Fruit fly (Drosophila melanogaster) whole organism, embryonic: ENCODE results near the gene Uro.

Source experiments
- B-H1 ChIP-seq: fragments of 200-800 bp; sonication (Bioruptor generic); IDR thresholded peaks from 3 replicates; pipeline ENCODE4 v1.3.6; 2022; ENCODE audit warnings: missing biosample characterization, missing genetic modification characterization
- Bgb ChIP-seq: fragments of 200-800 bp; sonication (Bioruptor generic); IDR thresholded peaks from 2 replicates; pipeline ENCODE4 v1.3.6; 2022; ENCODE audit warnings: missing biosample characterization, missing genetic modification characterization; ENCODE audit not compliant: partially characterized antibody
- Blimp-1 ChIP-seq: fragments of 200-800 bp; sonication (Bioruptor generic); optimal IDR thresholded peaks from 3 replicates; lab custom pipeline; 2018; ENCODE audit warnings: missing biosample characterization, missing genetic modification characterization, mild to moderate bottlenecking, moderate library complexity, missing genetic modification reagents
- CG10431 ChIP-seq: fragments of 200-800 bp; sonication (Bioruptor generic); optimal IDR thresholded peaks from 3 replicates; lab custom pipeline; 2018; ENCODE audit warnings: missing biosample characterization, mild to moderate bottlenecking, missing genetic modification characterization
- CG11093 ChIP-seq: fragments of 200-800 bp; sonication (Bioruptor generic); IDR thresholded peaks from 3 replicates; pipeline ENCODE4 v1.3.6; 2022; ENCODE audit warnings: missing biosample characterization, missing genetic modification characterization
- CG12219 ChIP-seq: fragments of 200-800 bp; sonication (Bioruptor generic); optimal IDR thresholded peaks from 3 replicates; lab custom pipeline; 2018; ENCODE audit warnings: missing biosample characterization, mild to moderate bottlenecking, missing genetic modification characterization
- CG12299 ChIP-seq: fragments of 200-800 bp; sonication (Bioruptor generic); optimal IDR thresholded peaks from 2 replicates; lab custom pipeline; 2018; ENCODE audit warnings: missing biosample characterization, mild to moderate bottlenecking, missing genetic modification characterization
- CG13624 ChIP-seq: fragments of 200-800 bp; sonication (Bioruptor generic); optimal IDR thresholded peaks from 2 replicates; lab custom pipeline; 2016; ENCODE audit warnings: missing biosample characterization, missing genetic modification characterization
- CG1529 ChIP-seq: fragments of 200-800 bp; sonication (Bioruptor generic); optimal IDR thresholded peaks from 3 replicates; lab custom pipeline; 2018; ENCODE audit warnings: missing biosample characterization, missing genetic modification characterization
- CG15514 ChIP-seq: fragments of 200-800 bp; sonication (Bioruptor generic); optimal IDR thresholded peaks from 3 replicates; lab custom pipeline; 2017; ENCODE audit warnings: missing biosample characterization, missing genetic modification characterization, mild to moderate bottlenecking, moderate library complexity, missing genetic modification reagents
- CG15601 ChIP-seq: fragments of 200-800 bp; sonication (Bioruptor generic); optimal IDR thresholded peaks from 3 replicates; lab custom pipeline; 2019; ENCODE audit warnings: missing biosample characterization, mild to moderate bottlenecking, missing genetic modification characterization, moderate library complexity
- CG2129 ChIP-seq: fragments of 200-800 bp; sonication (Bioruptor generic); IDR thresholded peaks from 2 replicates; pipeline ENCODE4 v1.3.6; 2022; ENCODE audit warnings: missing biosample characterization, missing genetic modification characterization; ENCODE audit not compliant: partially characterized antibody
- CG2199 ChIP-seq: fragments of 200-800 bp; sonication (Bioruptor generic); IDR thresholded peaks from 3 replicates; pipeline ENCODE4 v1.3.6; 2022; ENCODE audit warnings: missing biosample characterization, missing genetic modification characterization
- CG2202 ChIP-seq: fragments of 200-800 bp; sonication (Bioruptor generic); optimal IDR thresholded peaks from 2 replicates; lab custom pipeline; 2018; ENCODE audit warnings: missing biosample characterization, mild to moderate bottlenecking, missing genetic modification characterization
- CG2712 ChIP-seq: fragments of 200-800 bp; optimal IDR thresholded peaks from 3 replicates; lab custom pipeline; 2019; ENCODE audit warnings: missing biosample characterization, mild to moderate bottlenecking, missing genetic modification characterization, moderate library complexity
- CG30020 ChIP-seq: fragments of 200-800 bp; optimal IDR thresholded peaks from 2 replicates; lab custom pipeline; 2019; ENCODE audit warnings: missing biosample characterization, mild to moderate bottlenecking, missing genetic modification characterization, moderate library complexity
- CG3163 ChIP-seq: fragments of 200-800 bp; sonication (Bioruptor generic); optimal IDR thresholded peaks from 3 replicates; lab custom pipeline; 2016; ENCODE audit warnings: missing biosample characterization, missing genetic modification characterization
- CG32532 ChIP-seq: fragments of 200-800 bp; sonication (Bioruptor generic); IDR thresholded peaks from 2 replicates; pipeline ENCODE4 v1.3.6; 2022; ENCODE audit warnings: missing biosample characterization, missing genetic modification characterization
- CG33213 ChIP-seq: fragments of 200-800 bp; sonication (Bioruptor generic); optimal IDR thresholded peaks from 3 replicates; lab custom pipeline; 2016; ENCODE audit warnings: missing biosample characterization, missing genetic modification characterization
- CG3847 ChIP-seq: fragments of 200-800 bp; sonication (Bioruptor generic); IDR thresholded peaks from 2 replicates; pipeline ENCODE4 v1.3.6; 2022; ENCODE audit warnings: missing biosample characterization, missing genetic modification characterization
- CG4360 ChIP-seq: fragments of 200-800 bp; sonication (Bioruptor generic); IDR thresholded peaks from 2 replicates; pipeline ENCODE4 v1.3.6; 2022; ENCODE audit warnings: missing biosample characterization, missing genetic modification characterization
- CG6254 ChIP-seq: fragments of 200-800 bp; sonication (Bioruptor generic); optimal IDR thresholded peaks from 3 replicates; lab custom pipeline; 2017; ENCODE audit warnings: mild to moderate bottlenecking, missing biosample characterization, missing genetic modification reagents, missing genetic modification characterization
- CG8478 ChIP-seq: fragments of >200 bp; optimal IDR thresholded peaks from 2 replicates; lab custom pipeline; 2018
- CkIIα-i1 ChIP-seq: fragments of 200-800 bp; sonication (Bioruptor generic); IDR thresholded peaks from 2 replicates; pipeline ENCODE4 v1.3.6; 2022; ENCODE audit warnings: missing biosample characterization, missing genetic modification characterization
- Dll ChIP-seq: fragments of 200-800 bp; sonication (Bioruptor generic); IDR thresholded peaks from 4 replicates; pipeline ENCODE4 v1.3.6; 2022; ENCODE audit warnings: missing biosample characterization, missing genetic modification characterization; ENCODE audit not compliant: partially characterized antibody
- Eip74EF ChIP-seq, 2 experiments: fragments of 200-800 bp in 1 of 2; fragments of >200 bp in 1 of 2; sonication (Bioruptor generic) in 1 of 2; optimal IDR thresholded peaks; 2 replicates each; lab custom pipeline; 2017 to 2019; ENCODE audit warnings: missing biosample characterization in 2 of 2, missing genetic modification characterization in 2 of 2, mild to moderate bottlenecking in 1 of 2, moderate library complexity in 1 of 2
- HLH4C ChIP-seq: fragments of 200-800 bp; sonication (Bioruptor generic); IDR thresholded peaks from 3 replicates; pipeline ENCODE4 v1.3.6; 2022; ENCODE audit warnings: missing biosample characterization, missing genetic modification characterization; ENCODE audit not compliant: partially characterized antibody
- Hand ChIP-seq: fragments of 200-800 bp; sonication (Bioruptor generic); optimal IDR thresholded peaks from 2 replicates; lab custom pipeline; 2017; ENCODE audit warnings: mild to moderate bottlenecking, missing biosample characterization, missing genetic modification reagents, missing genetic modification characterization
- Hsf ChIP-seq: fragments of 200-800 bp; sonication (Bioruptor generic); optimal IDR thresholded peaks from 3 replicates; lab custom pipeline; 2016; ENCODE audit warnings: missing biosample characterization, missing genetic modification characterization
- Max ChIP-seq: fragments of 200-800 bp; sonication (Bioruptor generic); optimal IDR thresholded peaks from 2 replicates; lab custom pipeline; 2016; ENCODE audit warnings: missing biosample characterization, mild to moderate bottlenecking, missing genetic modification characterization
- Mes4 ChIP-seq: fragments of 200-800 bp; sonication (Bioruptor generic); optimal IDR thresholded peaks from 2 replicates; lab custom pipeline; 2016; ENCODE audit warnings: missing biosample characterization, missing genetic modification characterization
- NC2β ChIP-seq: fragments of 200-800 bp; sonication (Bioruptor generic); optimal IDR thresholded peaks from 2 replicates; lab custom pipeline; 2016; ENCODE audit warnings: missing biosample characterization, missing genetic modification characterization
- NFAT ChIP-seq: fragments of 200-800 bp; sonication (Bioruptor generic); IDR thresholded peaks from 2 replicates; pipeline ENCODE4 v1.3.6; 2022; ENCODE audit warnings: missing biosample characterization, missing genetic modification characterization
- Neu2 ChIP-seq: fragments of 200-800 bp; sonication (Bioruptor generic); optimal IDR thresholded peaks from 3 replicates; lab custom pipeline; 2016; ENCODE audit warnings: missing biosample characterization, missing genetic modification characterization, borderline replicate concordance
- PHDP ChIP-seq: fragments of 200-800 bp; sonication (Bioruptor generic); optimal IDR thresholded peaks from 3 replicates; lab custom pipeline; 2018; ENCODE audit warnings: missing biosample characterization, mild to moderate bottlenecking, missing genetic modification characterization, moderate library complexity
- Ravus ChIP-seq: fragments of 200-800 bp; sonication (Bioruptor generic); IDR thresholded peaks from 2 replicates; pipeline ENCODE4 v1.3.6; 2022; ENCODE audit warnings: missing biosample characterization, missing genetic modification characterization
- chn ChIP-seq: fragments of 200-800 bp; sonication (Bioruptor generic); optimal IDR thresholded peaks from 2 replicates; lab custom pipeline; 2016; ENCODE audit warnings: missing biosample characterization, missing genetic modification characterization
- crc ChIP-seq: fragments of 200-800 bp; sonication (Bioruptor generic); optimal IDR thresholded peaks from 2 replicates; lab custom pipeline; 2016; ENCODE audit warnings: missing biosample characterization, missing genetic modification characterization
- croc ChIP-seq: fragments of 200-800 bp; sonication (Bioruptor generic); conservative IDR thresholded peaks from 3 replicates; pipeline ENCODE4 v1.3.6; 2022; ENCODE audit warnings: missing biosample characterization, missing genetic modification characterization
- dpn ChIP-seq, 2 experiments: fragments of 200-800 bp; sonication (Bioruptor generic); optimal IDR thresholded peaks; 3 replicates each; lab custom pipeline; 2016; ENCODE audit warnings: missing biosample characterization in 2 of 2, missing genetic modification characterization in 2 of 2
- gsb ChIP-seq: fragments of 200-800 bp; sonication (Bioruptor generic); IDR thresholded peaks from 2 replicates; pipeline ENCODE4 v1.3.6; 2022; ENCODE audit warnings: missing biosample characterization, missing genetic modification characterization
- inv ChIP-seq: fragments of 200-800 bp; sonication (Bioruptor generic); IDR thresholded peaks from 2 replicates; pipeline ENCODE4 v1.3.6; 2022; ENCODE audit warnings: missing biosample characterization, missing genetic modification characterization; ENCODE audit not compliant: partially characterized antibody
- nerfin-2 ChIP-seq: fragments of 200-800 bp; sonication (Bioruptor generic); IDR thresholded peaks from 2 replicates; pipeline ENCODE4 v1.3.6; 2022; ENCODE audit warnings: missing biosample characterization, missing genetic modification characterization; ENCODE audit not compliant: partially characterized antibody
- pb ChIP-seq: fragments of 200-800 bp; sonication (Bioruptor generic); optimal IDR thresholded peaks from 3 replicates; lab custom pipeline; 2016; ENCODE audit warnings: missing biosample characterization, missing genetic modification characterization
- run ChIP-seq: fragments of 200-800 bp; sonication (Bioruptor generic); optimal IDR thresholded peaks from 3 replicates; lab custom pipeline; 2018; ENCODE audit warnings: missing biosample characterization, mild to moderate bottlenecking, missing genetic modification characterization
- schlank ChIP-seq: fragments of 200-800 bp; sonication (Bioruptor generic); optimal IDR thresholded peaks from 2 replicates; lab custom pipeline; 2018; ENCODE audit warnings: missing biosample characterization, mild to moderate bottlenecking, missing genetic modification characterization
- sim ChIP-seq: fragments of 200-800 bp; sonication (Bioruptor generic); IDR thresholded peaks from 2 replicates; pipeline ENCODE4 v1.3.6; 2022; ENCODE audit warnings: missing biosample characterization, missing genetic modification characterization
- tna ChIP-seq: fragments of 200-800 bp; sonication (Bioruptor generic); IDR thresholded peaks from 2 replicates; pipeline ENCODE4 v1.3.6; 2022; ENCODE audit warnings: missing biosample characterization, missing genetic modification characterization; ENCODE audit not compliant: partially characterized antibody
- wek ChIP-seq: fragments of 200-800 bp; sonication (Bioruptor generic); optimal IDR thresholded peaks from 3 replicates; lab custom pipeline; 2018; ENCODE audit warnings: missing biosample characterization, mild to moderate bottlenecking, missing genetic modification characterization, moderate library complexity
- yki ChIP-seq: fragments of >200 bp; optimal IDR thresholded peaks from 3 replicates; lab custom pipeline; 2018
- zen ChIP-seq: fragments of 200-800 bp; sonication (Bioruptor generic); optimal IDR thresholded peaks from 3 replicates; lab custom pipeline; 2018; ENCODE audit warnings: missing biosample characterization, mild to moderate bottlenecking, missing genetic modification characterization, moderate library complexity

Gene Uro

dm6 chr2L:7828231-7828630 lies 48.3 kb downstream of the Uro start (continued):
- TF ChIP-seq Max (GFP tag; lab: Kevin White, UChicago) (peak; percentile 29), CkIIα-i1 (no peak), wek (GFP tag; lab: Kevin White, UChicago) (no peak), CG30020 (tag; lab: Kevin White, UChicago) (peak; percentile 19), NC2β (GFP tag; lab: Kevin White, UChicago) (no peak), CG2129 (GFP tag; lab: Robert Waterston, UW) (no peak), CG2202 (tag; lab: Kevin White, UChicago) (no peak), dpn (GFP tag; optimal IDR thresholded peaks at IDR 0.05; lab: Kevin White, UChicago) (no peak), Eip74EF (GFP tag; optimal IDR thresholded peaks at IDR 0.05; lab: Kevin White, UChicago) (no peak), CG1529 (no peak), Bgb (peak; percentile 72), zen (tag; lab: Kevin White, UChicago) (peak; percentile 56), Ravus (GFP tag; lab: Robert Waterston, UW) (no peak), gsb (GFP tag; lab: Robert Waterston, UW) (no peak), CG15514 (GFP tag; lab: Kevin White, UChicago) (peak; percentile 51), sim (GFP tag; lab: Robert Waterston, UW) (no peak), Hsf (GFP tag; lab: Kevin White, UChicago) (no peak), croc (no peak), CG4360 (GFP tag; lab: Robert Waterston, UW) (no peak; the same call in 1 of the 2 replicates), CG8478 (lab: Kevin White, UChicago) (peak; percentile 99), inv (peak; percentile 38), CG33213 (GFP tag; lab: Kevin White, UChicago) (no peak), CG11093 (no peak), crc (GFP tag; lab: Kevin White, UChicago) (no peak), Mes4 (GFP tag; lab: Kevin White, UChicago) (peak; percentile 54), CG12299 (tag; lab: Kevin White, UChicago) (no peak), HLH4C (peak; percentile 35), chn (GFP tag; lab: Kevin White, UChicago) (peak; percentile 25), CG15601 (tag; lab: Kevin White, UChicago) (no peak), yki (lab: Kevin White, UChicago) (peak; percentile 27), PHDP (tag; lab: Kevin White, UChicago) (no peak), CG13624 (GFP tag; lab: Kevin White, UChicago) (peak; percentile 38), NFAT (GFP tag; lab: Robert Waterston, UW) (peak; percentile 62; the same call in 1 of the 2 replicates), CG6254 (no peak), CG32532 (peak; percentile 42; the same call in 1 of the 2 replicates), nerfin-2 (GFP tag; lab: Robert Waterston, UW) (0 out of 2 replicates have a peak, but pooled peaks have one; percentile 42), CG3163 (GFP tag; lab: Kevin White, UChicago) (no peak), Blimp-1 (GFP tag; lab: Kevin White, UChicago) (no peak), Hand (GFP tag; lab: Kevin White, UChicago) (peak; percentile 47), run (tag; lab: Kevin White, UChicago) (no peak), CG10431 (GFP tag; lab: Kevin White, UChicago) (no peak), CG12219 (GFP tag; lab: Kevin White, UChicago) (peak; percentile 31), B-H1 (GFP tag; lab: Robert Waterston, UW) (no peak), CG3847 (peak; percentile 45; the same call in 1 of the 2 replicates), Dll (GFP tag; lab: Robert Waterston, UW) (no peak), tna (peak; percentile 55; the same call in 1 of the 2 replicates), schlank (tag; lab: Kevin White, UChicago) (peak; percentile 2), Neu2 (GFP tag; lab: Kevin White, UChicago) (peak; percentile 65), CG2199 (0 out of 3 replicates have a peak, but pooled peaks have one; percentile 43), pb (GFP tag; lab: Kevin White, UChicago) (no peak), CG2712 (peak; percentile 36)
